Worm (Caenorhabditis elegans) whole organism, L1 larva: ENCODE measurements around the gene C17C3.6.

Experiments
- C16A3.4 ChIP-seq: fragments of 150-350 bp; optimal IDR thresholded peaks from 2 replicates; lab custom pipeline; 2014; ENCODE audit warnings: missing biosample characterization, missing genetic modification characterization
- F16B12.6 ChIP-seq: fragments of 150-350 bp; optimal IDR thresholded peaks from 2 replicates; lab custom pipeline; 2014; ENCODE audit warnings: missing biosample characterization, missing genetic modification characterization
- blmp-1 ChIP-seq: fragments of 150-350 bp; optimal IDR thresholded peaks from 2 replicates; lab custom pipeline; 2014; ENCODE audit warnings: missing biosample characterization, missing genetic modification characterization
- ceh-8 ChIP-seq: fragments of 200-800 bp; sonication (Bioruptor generic); optimal IDR thresholded peaks from 2 replicates; lab custom pipeline; 2018; ENCODE audit warnings: mild to moderate bottlenecking, missing genetic modification characterization, moderate library complexity, missing compliant biosample characterization
- ceh-82 ChIP-seq, 3 experiments: fragments of 150-350 bp in 1 of 3; sonication (generic microtip) in 2 of 3; optimal IDR thresholded peaks; 2 replicates each; lab custom pipeline; 2014 to 2017; ENCODE audit warnings: missing biosample characterization in 3 of 3, missing genetic modification characterization in 3 of 3
- dpl-1 ChIP-seq, 3 experiments: fragments of 150-350 bp in 2 of 3; sonication (generic microtip) in 1 of 3; optimal IDR thresholded peaks; 2 replicates each; lab custom pipeline; 2014 to 2017; ENCODE audit warnings: missing biosample characterization in 3 of 3, missing genetic modification characterization in 3 of 3, missing genetic modification reagents in 3 of 3
- efl-1 ChIP-seq, 4 experiments: fragments of 150-350 bp; optimal IDR thresholded peaks in 3 of 4; peaks in 1 of 4; 1 replicate in 1 of 4; 2 replicates in 3 of 4; lab custom pipeline; 2014; ENCODE audit warnings: missing biosample characterization in 2 of 4, missing genetic modification characterization in 2 of 4, missing genetic modification reagents in 2 of 4
- efl-3 ChIP-seq: fragments of 200-800 bp; sonication (Bioruptor generic); optimal IDR thresholded peaks from 2 replicates; lab custom pipeline; 2018; ENCODE audit warnings: mild to moderate bottlenecking, missing genetic modification characterization, missing compliant biosample characterization
- elt-2 ChIP-seq: sonication (generic microtip); optimal IDR thresholded peaks from 2 replicates; lab custom pipeline; 2016; ENCODE audit warnings: missing genetic modification characterization, mild to moderate bottlenecking, inconsistent platforms, missing compliant biosample characterization, missing genetic modification reagents
- elt-3 ChIP-seq, 6 experiments: fragments of 150-350 bp in 1 of 6; sonication (generic microtip); optimal IDR thresholded peaks; 2 replicates each; lab custom pipeline; 2017 to 2018; ENCODE audit warnings: missing biosample characterization in 6 of 6, missing genetic modification characterization in 6 of 6, inconsistent platforms in 1 of 6
- fkh-8 ChIP-seq: sonication (generic microtip); optimal IDR thresholded peaks from 2 replicates; lab custom pipeline; 2016; ENCODE audit warnings: mild to moderate bottlenecking, missing genetic modification characterization, missing compliant biosample characterization
- grh-1 ChIP-seq: fragments of 200-800 bp; sonication (Bioruptor generic); IDR thresholded peaks from 2 replicates; pipeline ENCODE4 v1.3.6; 2022; ENCODE audit warnings: missing genetic modification reagents, missing genetic modification characterization, missing compliant biosample characterization
- irx-1 ChIP-seq: sonication (generic microtip); optimal IDR thresholded peaks from 2 replicates; lab custom pipeline; 2016; ENCODE audit warnings: missing genetic modification characterization, missing compliant biosample characterization
- isw-1 ChIP-seq: fragments of 200-800 bp; sonication (Bioruptor generic); IDR thresholded peaks from 2 replicates; pipeline ENCODE4 v1.3.6; 2022; ENCODE audit warnings: missing genetic modification characterization, missing compliant biosample characterization
- lin-13 ChIP-seq: fragments of 150-350 bp; optimal IDR thresholded peaks from 2 replicates; lab custom pipeline; 2014; ENCODE audit warnings: missing biosample characterization, missing genetic modification reagents, missing genetic modification characterization
- lin-14 ChIP-seq: fragments of 200-800 bp; sonication (Bioruptor generic); optimal IDR thresholded peaks from 2 replicates; lab custom pipeline; 2018; ENCODE audit warnings: mild to moderate bottlenecking, missing genetic modification characterization, moderate library complexity, missing compliant biosample characterization
- lin-15B ChIP-seq: fragments of 150-350 bp; sonication (generic microtip); optimal IDR thresholded peaks from 3 replicates; lab custom pipeline; 2014; ENCODE audit warnings: missing biosample characterization, missing genetic modification characterization
- lin-35 ChIP-seq, 2 experiments: fragments of 150-350 bp; optimal IDR thresholded peaks; 2 replicates each; lab custom pipeline; 2014; ENCODE audit warnings: missing biosample characterization in 2 of 2, missing genetic modification characterization in 2 of 2, missing genetic modification reagents in 2 of 2
- lir-3 ChIP-seq: sonication (generic microtip); optimal IDR thresholded peaks from 2 replicates; lab custom pipeline; 2016; ENCODE audit warnings: mild to moderate bottlenecking, missing genetic modification characterization, moderate library complexity, missing compliant biosample characterization; ENCODE audit not compliant: poor library complexity
- lsy-2 ChIP-seq, 2 experiments: fragments of 150-350 bp; optimal IDR thresholded peaks; 2 replicates each; lab custom pipeline; 2014; ENCODE audit warnings: missing biosample characterization in 2 of 2, missing genetic modification characterization in 2 of 2
- mep-1 ChIP-seq: fragments of 150-350 bp; optimal IDR thresholded peaks from 2 replicates; lab custom pipeline; 2014; ENCODE audit warnings: missing biosample characterization, missing genetic modification characterization
- nhr-11 ChIP-seq: fragments of 150-350 bp; optimal IDR thresholded peaks from 2 replicates; lab custom pipeline; 2014; ENCODE audit warnings: missing biosample characterization, missing genetic modification characterization
- nhr-12 ChIP-seq: sonication (generic microtip); optimal IDR thresholded peaks from 2 replicates; lab custom pipeline; 2017; ENCODE audit warnings: missing biosample characterization, missing genetic modification characterization
- nhr-20 ChIP-seq: sonication (generic microtip); optimal IDR thresholded peaks from 2 replicates; lab custom pipeline; 2016; ENCODE audit warnings: mild to moderate bottlenecking, missing genetic modification characterization, missing compliant biosample characterization
- nhr-47 ChIP-seq: sonication (generic microtip); optimal IDR thresholded peaks from 2 replicates; lab custom pipeline; 2016; ENCODE audit warnings: mild to moderate bottlenecking, missing genetic modification characterization, moderate library complexity, missing compliant biosample characterization
- nhr-71 ChIP-seq: sonication (generic microtip); optimal IDR thresholded peaks from 2 replicates; lab custom pipeline; 2016; ENCODE audit warnings: mild to moderate bottlenecking, missing genetic modification characterization, moderate library complexity, missing compliant biosample characterization
- nhr-76 ChIP-seq: sonication (generic microtip); optimal IDR thresholded peaks from 2 replicates; lab custom pipeline; 2017; ENCODE audit warnings: missing biosample characterization, missing genetic modification characterization
- nhr-77 ChIP-seq: fragments of 150-350 bp; optimal IDR thresholded peaks from 2 replicates; lab custom pipeline; 2014; ENCODE audit warnings: missing biosample characterization, missing genetic modification characterization
- nhr-85 ChIP-seq: sonication (generic microtip); peaks from one replicate; lab custom pipeline; 2016; ENCODE audit warnings: missing genetic modification characterization, inconsistent platforms, missing compliant biosample characterization
- nhr-90 ChIP-seq: sonication (generic microtip); optimal IDR thresholded peaks from 2 replicates; lab custom pipeline; 2016; ENCODE audit warnings: mild to moderate bottlenecking, missing genetic modification characterization, missing compliant biosample characterization; ENCODE audit not compliant: poor library complexity
- pqm-1 ChIP-seq: sonication (generic microtip); optimal IDR thresholded peaks from 3 replicates; lab custom pipeline; 2017; ENCODE audit warnings: missing biosample characterization, missing genetic modification characterization
- rnt-1 ChIP-seq: sonication (generic microtip); optimal IDR thresholded peaks from 2 replicates; lab custom pipeline; 2016; ENCODE audit warnings: mild to moderate bottlenecking, missing genetic modification characterization, moderate library complexity, missing compliant biosample characterization
- skn-1 ChIP-seq: fragments of 150-350 bp; optimal IDR thresholded peaks from 2 replicates; lab custom pipeline; 2014; ENCODE audit warnings: missing biosample characterization, missing genetic modification characterization
- snpc-4 ChIP-seq: fragments of 150-350 bp; optimal IDR thresholded peaks from 2 replicates; lab custom pipeline; 2014; ENCODE audit warnings: missing biosample characterization, missing genetic modification characterization
- snu-23 ChIP-seq: sonication (generic microtip); optimal IDR thresholded peaks from 2 replicates; lab custom pipeline; 2016; ENCODE audit warnings: missing genetic modification characterization, missing compliant biosample characterization
- tbx-2 ChIP-seq: sonication (generic microtip); optimal IDR thresholded peaks from 2 replicates; lab custom pipeline; 2016; ENCODE audit warnings: missing genetic modification characterization, missing compliant biosample characterization
- unc-130 ChIP-seq: fragments of 150-350 bp; optimal IDR thresholded peaks from 2 replicates; lab custom pipeline; 2017; ENCODE audit warnings: missing biosample characterization, missing genetic modification characterization, inconsistent platforms
- unc-62 ChIP-seq: fragments of 150-350 bp; optimal IDR thresholded peaks from 2 replicates; lab custom pipeline; 2014; ENCODE audit warnings: missing biosample characterization, missing genetic modification reagents, missing genetic modification characterization
- unc-86 ChIP-seq: sonication (generic microtip); optimal IDR thresholded peaks from 2 replicates; lab custom pipeline; 2016; ENCODE audit warnings: missing genetic modification characterization, missing compliant biosample characterization
- xbp-1 ChIP-seq: sonication (generic microtip); optimal IDR thresholded peaks from 2 replicates; lab custom pipeline; 2016; ENCODE audit warnings: missing genetic modification characterization, missing compliant biosample characterization

The C17C3.6 gene

ce11 chrII:5593377-5593932 is 43.6 kb downstream of the C17C3.6 start, which contains the start of gene cdc-14 (continued):
- TF ChIP-seq efl-3 (GFP tag; lab: Kevin White, UChicago) (no peak), unc-62 (GFP tag; lab: Kevin White, UChicago) (no peak), skn-1 (tag; lab: Kevin White, UChicago) (peak; percentile 63), lin-14 (GFP tag; lab: Kevin White, UChicago) (peak; percentile 96)

- TF ChIP-seq elt-3 (tag; optimal IDR thresholded peaks at IDR 0.05; lab: Kevin White, UChicago) (peak in 1 of 6 experiments; percentile 21), dpl-1 (GFP tag; optimal IDR thresholded peaks at IDR 0.05; lab: Kevin White, UChicago) (peak; percentile 11 to 67 (median 41)), tbx-2 (peak; percentile 23), unc-86 (tag; lab: Kevin White, UChicago) (no peak), ceh-82 (tag; optimal IDR thresholded peaks at IDR 0.05; lab: Kevin White, UChicago) (peak in 2 of 3 experiments; percentile 1), nhr-11 (tag; lab: Kevin White, UChicago) (no peak), nhr-20 (tag; lab: Kevin White, UChicago) (peak; percentile 43), blmp-1 (tag; lab: Kevin White, UChicago) (peak; percentile 28), irx-1 (peak; percentile 17), ceh-8 (GFP tag; lab: Kevin White, UChicago) (no peak), lin-13 (GFP tag; lab: Kevin White, UChicago) (no peak), efl-1 (optimal IDR thresholded peaks at IDR 0.05; lab: Kevin White, UChicago) (peak; percentile 50 to 59), efl-1 (GFP tag; optimal IDR thresholded peaks at IDR 0.05 in 1 of 2; lab: Kevin White, UChicago) (peak; percentile 1 to 58), nhr-12 (tag; lab: Kevin White, UChicago) (no peak), lin-15B (tag; lab: Kevin White, UChicago) (peak; percentile 48), nhr-77 (peak; percentile 34), F16B12.6 (tag; lab: Kevin White, UChicago) (peak; percentile 12), nhr-71 (tag; lab: Kevin White, UChicago) (peak; percentile 61), lir-3 (tag; lab: Kevin White, UChicago) (peak; percentile 63), xbp-1 (peak; percentile 33), elt-2 (peak; percentile 8), fkh-8 (peak; percentile 45), mep-1 (tag; lab: Kevin White, UChicago) (peak; percentile 36), isw-1 (GFP tag; lab: Robert Waterston, UW) (peak; percentile 28; the same call in 1 of the 2 replicates), lin-14 (GFP tag; lab: Kevin White, UChicago) (peak; percentile 51), lsy-2 (tag; optimal IDR thresholded peaks at IDR 0.05; lab: Kevin White, UChicago) (peak; percentile 5 to 82), nhr-76 (tag; lab: Kevin White, UChicago) (no peak), nhr-47 (tag; lab: Kevin White, UChicago) (peak; percentile 43), skn-1 (tag; lab: Kevin White, UChicago) (peak; percentile 48), C16A3.4 (tag; lab: Kevin White, UChicago) (peak; percentile 76), rnt-1 (peak; percentile 19), nhr-85 (tag; lab: Kevin White, UChicago) (peak; percentile 69), lin-35 (GFP tag; optimal IDR thresholded peaks at IDR 0.05; lab: Kevin White, UChicago) (peak; percentile 41 to 73), snu-23 (GFP tag; lab: Kevin White, UChicago) (peak; percentile 49), grh-1 (GFP tag; lab: Robert Waterston, UW) (no peak), snpc-4 (tag; lab: Kevin White, UChicago) (peak; percentile 15), pqm-1 (tag; lab: Kevin White, UChicago) (no peak), nhr-90 (tag; lab: Kevin White, UChicago) (peak; percentile 26), unc-130 (tag; lab: Kevin White, UChicago) (peak; percentile 40)
These were observed 44.4 kb downstream of the C17C3.6 start, which contains the start of gene ttc-4 for ce11 chrII:5594210-5594764. ttc-4 (plus strand) TSS chrII:5594714.
